Worm (Caenorhabditis elegans): ENCODE data around the gene lido-13.

ce11 chrII:3005499-3005898, 48.6 kb downstream of the lido-13 start, which contains the start of gene lido-12:
- TF ChIP-seq aly-2 (tag; optimal IDR thresholded peaks at IDR 0.05), result no peak
- TF ChIP-seq zag-1 (tag; optimal IDR thresholded peaks at IDR 0.05), result no peak
- TF ChIP-seq snpc-1.2 (GFP tag; IDR thresholded peaks at IDR 0.05), result no peak
- no peak for TF ChIP-seq tra-1 (GFP tag; IDR thresholded peaks at IDR 0.05)
- TF ChIP-seq nhr-28 (tag; optimal IDR thresholded peaks at IDR 0.05), result no peak

Measured in whole organism, L4 larva.